Worm (Caenorhabditis elegans) whole organism, L4 larva: ENCODE data around the gene Y25C1A.8.

Experiments
- F49E8.2 ChIP-seq: sonication (generic microtip); optimal IDR thresholded peaks from 2 replicates; lab custom pipeline; 2016; ENCODE audit warnings: missing compliant biosample characterization, mild to moderate bottlenecking, missing genetic modification characterization, borderline replicate concordance
- ZK546.5 ChIP-seq, 2 experiments: sonication (generic microtip); optimal IDR thresholded peaks; 2 replicates each; lab custom pipeline; 2017; ENCODE audit warnings: missing biosample characterization in 2 of 2, missing genetic modification characterization in 2 of 2
- ceh-82 ChIP-seq: sonication (generic microtip); optimal IDR thresholded peaks from 2 replicates; lab custom pipeline; 2017; ENCODE audit warnings: missing biosample characterization, missing genetic modification characterization
- gei-8 ChIP-seq: fragments of 200-800 bp; sonication (Bioruptor generic); optimal IDR thresholded peaks from 2 replicates; lab custom pipeline; 2018; ENCODE audit warnings: mild to moderate bottlenecking, missing genetic modification characterization, missing compliant biosample characterization
- mep-1 ChIP-seq: fragments of 150-350 bp; sonication (generic microtip); optimal IDR thresholded peaks from 3 replicates; lab custom pipeline; 2014; ENCODE audit warnings: missing biosample characterization, missing genetic modification characterization
- pqm-1 ChIP-seq: sonication (generic microtip); optimal IDR thresholded peaks from 2 replicates; lab custom pipeline; 2017; ENCODE audit warnings: missing biosample characterization, missing genetic modification characterization
- unc-130 ChIP-seq: sonication (generic microtip); optimal IDR thresholded peaks from 2 replicates; lab custom pipeline; 2016; ENCODE audit warnings: missing genetic modification reagents, missing genetic modification characterization, missing compliant biosample characterization

- no peak for TF ChIP-seq mep-1 (tag; lab: Kevin White, UChicago)
- TF ChIP-seq unc-130 (GFP tag; lab: Kevin White, UChicago): no peak
- TF ChIP-seq ceh-82: no peak
- no peak for TF ChIP-seq ZK546.5 (tag; optimal IDR thresholded peaks at IDR 0.05; lab: Kevin White, UChicago)
- TF ChIP-seq gei-8 (GFP tag; lab: Kevin White, UChicago): no peak
- TF ChIP-seq F49E8.2 (tag; lab: Kevin White, UChicago): no peak
- no peak for TF ChIP-seq pqm-1 (tag; lab: Kevin White, UChicago)
Measured at ce11 chrII:3113289-3113688, 36.5 kb upstream of the Y25C1A.8 start.
